Fruit fly (Drosophila melanogaster): Measurements from ENCODE around the gene rho-5.

- TF ChIP-seq CG8478 (optimal IDR thresholded peaks at IDR 0.05) (no peak), CTCF (optimal IDR thresholded peaks at IDR 0.05) (no peak)
Measured at dm6 chr2L:10395642-10396487, 22.2 kb upstream of the rho-5 start, which contains the start of gene Mdh1.

All from S2 (cell line).